Fruit fly (Drosophila melanogaster) whole organism, prepupa: Measurements from ENCODE around the gene CG13972.

Experiments used
- Blimp-1 ChIP-seq: fragments of 200-800 bp; sonication (Bioruptor generic); optimal IDR thresholded peaks from 3 replicates; lab custom pipeline; 2017; ENCODE audit warnings: missing biosample characterization, missing genetic modification characterization, mild to moderate bottlenecking, moderate library complexity, missing genetic modification reagents
- CG10631 ChIP-seq: fragments of 200-800 bp; sonication (Bioruptor generic); optimal IDR thresholded peaks from 2 replicates; lab custom pipeline; 2016; ENCODE audit warnings: missing biosample characterization, missing genetic modification characterization
- CG10669 ChIP-seq: fragments of 200-800 bp; sonication (Bioruptor generic); optimal IDR thresholded peaks from 3 replicates; lab custom pipeline; 2018; ENCODE audit warnings: missing biosample characterization, mild to moderate bottlenecking, missing genetic modification characterization, moderate library complexity
- CG11294 ChIP-seq: fragments of 200-800 bp; sonication (Bioruptor generic); IDR thresholded peaks from 2 replicates; pipeline ENCODE4 v1.3.6; 2022; ENCODE audit warnings: missing biosample characterization, missing genetic modification characterization
- CG11902 ChIP-seq: fragments of 200-800 bp; sonication (Bioruptor generic); optimal IDR thresholded peaks from 3 replicates; lab custom pipeline; 2016; ENCODE audit warnings: missing biosample characterization, missing genetic modification characterization
- CG15336 ChIP-seq: fragments of 200-800 bp; sonication (Bioruptor generic); IDR thresholded peaks from 2 replicates; pipeline ENCODE4 v1.3.6; 2022; ENCODE audit warnings: missing biosample characterization, missing genetic modification characterization
- CG1621 ChIP-seq: fragments of 200-800 bp; sonication (Bioruptor generic); optimal IDR thresholded peaks from 3 replicates; lab custom pipeline; 2018; ENCODE audit warnings: missing biosample characterization, mild to moderate bottlenecking, missing genetic modification characterization
- CG3032 ChIP-seq: fragments of 200-800 bp; optimal IDR thresholded peaks from 2 replicates; lab custom pipeline; 2019; ENCODE audit warnings: missing biosample characterization, mild to moderate bottlenecking, missing genetic modification characterization, moderate library complexity
- CG31627 ChIP-seq: fragments of 200-800 bp; sonication (Bioruptor generic); optimal IDR thresholded peaks from 3 replicates; lab custom pipeline; 2016; ENCODE audit warnings: missing biosample characterization, missing genetic modification characterization
- CG32006 ChIP-seq: fragments of 200-800 bp; sonication (Bioruptor generic); optimal IDR thresholded peaks from 3 replicates; lab custom pipeline; 2017; ENCODE audit warnings: missing biosample characterization, mild to moderate bottlenecking, missing genetic modification characterization
- CG34406 ChIP-seq: fragments of 200-800 bp; sonication (Bioruptor generic); optimal IDR thresholded peaks from 3 replicates; lab custom pipeline; 2016; ENCODE audit warnings: missing biosample characterization, missing genetic modification characterization
- CG3919 ChIP-seq: fragments of 200-800 bp; sonication (Bioruptor generic); optimal IDR thresholded peaks from 3 replicates; lab custom pipeline; 2016; ENCODE audit warnings: missing biosample characterization, missing genetic modification characterization
- CG4318 ChIP-seq: fragments of 200-800 bp; sonication (Bioruptor generic); optimal IDR thresholded peaks from 3 replicates; lab custom pipeline; 2017; ENCODE audit warnings: missing biosample characterization, mild to moderate bottlenecking, missing genetic modification characterization
- CG6163 ChIP-seq: fragments of 200-800 bp; sonication (Bioruptor generic); IDR thresholded peaks from 3 replicates; pipeline ENCODE4 v1.3.6; 2022; ENCODE audit warnings: missing biosample characterization, missing genetic modification characterization
- CG6276 ChIP-seq: fragments of 200-800 bp; sonication (Bioruptor generic); optimal IDR thresholded peaks from 2 replicates; lab custom pipeline; 2017; ENCODE audit warnings: missing biosample characterization, mild to moderate bottlenecking, missing genetic modification characterization
- CG6808 ChIP-seq: fragments of 200-800 bp; sonication (Bioruptor generic); optimal IDR thresholded peaks from 3 replicates; lab custom pipeline; 2017; ENCODE audit warnings: missing biosample characterization, missing genetic modification characterization, mild to moderate bottlenecking, moderate library complexity, missing genetic modification reagents
- CG6854 ChIP-seq: fragments of 200-800 bp; sonication (Bioruptor generic); optimal IDR thresholded peaks from 2 replicates; lab custom pipeline; 2017; ENCODE audit warnings: missing biosample characterization, mild to moderate bottlenecking, missing genetic modification characterization
- CG7368 ChIP-seq: fragments of 200-800 bp; sonication (Bioruptor generic); optimal IDR thresholded peaks from 3 replicates; lab custom pipeline; 2016; ENCODE audit warnings: missing biosample characterization, missing genetic modification characterization
- CG8632 ChIP-seq: fragments of 200-800 bp; sonication (Bioruptor generic); optimal IDR thresholded peaks from 3 replicates; lab custom pipeline; 2016; ENCODE audit warnings: missing biosample characterization, missing genetic modification characterization
- CG9139 ChIP-seq: fragments of 200-800 bp; sonication (Bioruptor generic); optimal IDR thresholded peaks from 3 replicates; lab custom pipeline; 2017; ENCODE audit warnings: missing biosample characterization, mild to moderate bottlenecking, missing genetic modification characterization
- Eip75B ChIP-seq: fragments of 200-800 bp; sonication (Bioruptor generic); optimal IDR thresholded peaks from 3 replicates; lab custom pipeline; 2016; ENCODE audit warnings: missing biosample characterization, missing genetic modification characterization
- Eip78C ChIP-seq: fragments of 200-800 bp; sonication (Bioruptor generic); peaks from one replicate; lab custom pipeline; 2016; ENCODE audit warnings: missing biosample characterization, missing genetic modification characterization
- Ets21C ChIP-seq: fragments of 200-800 bp; sonication (Bioruptor generic); optimal IDR thresholded peaks from 3 replicates; lab custom pipeline; 2016; ENCODE audit warnings: missing biosample characterization, missing genetic modification characterization
- Ets96B ChIP-seq: fragments of 200-800 bp; optimal IDR thresholded peaks from 2 replicates; lab custom pipeline; 2019; ENCODE audit warnings: missing biosample characterization, mild to moderate bottlenecking, missing genetic modification characterization, moderate library complexity
- Gug ChIP-seq: fragments of 200-800 bp; sonication (Bioruptor generic); IDR thresholded peaks from 2 replicates; pipeline ENCODE4 v1.3.6; 2022; ENCODE audit warnings: missing biosample characterization, missing genetic modification characterization
- Hr38 ChIP-seq: sonication (Bioruptor generic); optimal IDR thresholded peaks from 2 replicates; lab custom pipeline; 2016; ENCODE audit warnings: missing biosample characterization, missing genetic modification characterization
- Hr39 ChIP-seq: fragments of 200-800 bp; sonication (Bioruptor generic); optimal IDR thresholded peaks from 2 replicates; lab custom pipeline; 2016; ENCODE audit warnings: missing biosample characterization, missing genetic modification characterization
- Hr4 ChIP-seq: fragments of 200-800 bp; sonication (Bioruptor generic); optimal IDR thresholded peaks from 3 replicates; lab custom pipeline; 2016; ENCODE audit warnings: missing biosample characterization, missing genetic modification characterization
- Lpt ChIP-seq: fragments of 200-800 bp; sonication (Bioruptor generic); optimal IDR thresholded peaks from 3 replicates; lab custom pipeline; 2016; ENCODE audit warnings: missing biosample characterization, missing genetic modification characterization
- Met ChIP-seq: fragments of 200-800 bp; sonication (Bioruptor generic); optimal IDR thresholded peaks from 3 replicates; lab custom pipeline; 2016; ENCODE audit warnings: missing biosample characterization, missing genetic modification characterization
- Sox14 ChIP-seq: fragments of 200-800 bp; sonication (Bioruptor generic); optimal IDR thresholded peaks from 3 replicates; lab custom pipeline; 2016; ENCODE audit warnings: missing biosample characterization, missing genetic modification characterization
- acj6 ChIP-seq: fragments of 200-800 bp; sonication (Bioruptor generic); optimal IDR thresholded peaks from 3 replicates; lab custom pipeline; 2016; ENCODE audit warnings: missing biosample characterization, missing genetic modification characterization
- cyc ChIP-seq: fragments of 200-800 bp; sonication (Bioruptor generic); optimal IDR thresholded peaks from 3 replicates; lab custom pipeline; 2016; ENCODE audit warnings: missing biosample characterization, missing genetic modification characterization
- dac ChIP-seq: fragments of 200-800 bp; sonication (Bioruptor generic); optimal IDR thresholded peaks from 2 replicates; lab custom pipeline; 2017; ENCODE audit warnings: missing biosample characterization, mild to moderate bottlenecking, missing genetic modification characterization
- dsx ChIP-seq: fragments of 200-800 bp; optimal IDR thresholded peaks from 3 replicates; lab custom pipeline; 2019; ENCODE audit warnings: missing biosample characterization, mild to moderate bottlenecking, missing genetic modification characterization, moderate library complexity; ENCODE audit not compliant: poor library complexity, severe bottlenecking
- eg ChIP-seq: fragments of 200-800 bp; sonication (Bioruptor generic); IDR thresholded peaks from 3 replicates; pipeline ENCODE4 v1.3.6; 2022; ENCODE audit warnings: missing biosample characterization, missing genetic modification characterization
- esn ChIP-seq: fragments of 200-800 bp; sonication (Bioruptor generic); optimal IDR thresholded peaks from 2 replicates; lab custom pipeline; 2016; ENCODE audit warnings: missing biosample characterization, mild to moderate bottlenecking, missing genetic modification characterization, moderate library complexity
- fd59A ChIP-seq: fragments of 200-800 bp; sonication (Bioruptor generic); optimal IDR thresholded peaks from 2 replicates; lab custom pipeline; 2017; ENCODE audit warnings: missing biosample characterization, mild to moderate bottlenecking, missing genetic modification characterization, missing genetic modification reagents
- fd85E ChIP-seq: fragments of 200-800 bp; sonication (Bioruptor generic); optimal IDR thresholded peaks from 3 replicates; lab custom pipeline; 2016; ENCODE audit warnings: missing biosample characterization, missing genetic modification characterization
- fkh ChIP-seq: fragments of 200-800 bp; sonication (Bioruptor generic); optimal IDR thresholded peaks from 3 replicates; lab custom pipeline; 2017; ENCODE audit warnings: missing biosample characterization, mild to moderate bottlenecking, missing genetic modification characterization, moderate library complexity
- net ChIP-seq: fragments of 200-800 bp; sonication (Bioruptor generic); optimal IDR thresholded peaks from 3 replicates; lab custom pipeline; 2016; ENCODE audit warnings: missing biosample characterization, missing genetic modification characterization
- svp ChIP-seq: fragments of 200-800 bp; sonication (Bioruptor generic); peaks from one replicate; lab custom pipeline; 2016; ENCODE audit warnings: missing biosample characterization, missing genetic modification characterization
- vri ChIP-seq: fragments of 200-800 bp; sonication (Bioruptor generic); optimal IDR thresholded peaks from 3 replicates; lab custom pipeline; 2016; ENCODE audit warnings: missing biosample characterization, mild to moderate bottlenecking, missing genetic modification characterization

Gene CG13972

DNA sequence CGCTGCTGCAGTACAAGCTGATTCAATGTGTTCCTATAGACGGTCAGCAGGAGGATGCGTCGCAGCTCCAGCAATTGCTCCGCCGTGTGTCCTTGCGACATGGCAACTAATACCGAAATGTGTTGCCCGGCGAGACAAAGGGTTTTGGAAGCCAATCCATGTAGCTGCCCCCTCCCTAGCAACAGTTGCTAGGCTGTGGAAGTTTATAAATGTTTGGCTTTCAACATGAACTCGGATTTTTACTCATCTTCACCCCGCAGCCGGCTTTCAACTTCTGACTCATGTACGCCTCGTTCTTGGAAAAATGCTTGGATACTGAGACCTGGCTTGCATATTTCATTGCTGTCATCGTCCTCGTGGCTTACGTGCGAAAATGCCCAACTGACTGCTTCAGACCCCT lies at the start of gene CG13972:
Gene CG13972, minus strand, starts transcription at position 101 of the 400 bp plus-strand sequence.
- TF ChIP-seq CG10631 (GFP tag; lab: Kevin White, UChicago) (no peak), CG11294 (GFP tag; lab: Robert Waterston, UW) (no peak)

DNA sequence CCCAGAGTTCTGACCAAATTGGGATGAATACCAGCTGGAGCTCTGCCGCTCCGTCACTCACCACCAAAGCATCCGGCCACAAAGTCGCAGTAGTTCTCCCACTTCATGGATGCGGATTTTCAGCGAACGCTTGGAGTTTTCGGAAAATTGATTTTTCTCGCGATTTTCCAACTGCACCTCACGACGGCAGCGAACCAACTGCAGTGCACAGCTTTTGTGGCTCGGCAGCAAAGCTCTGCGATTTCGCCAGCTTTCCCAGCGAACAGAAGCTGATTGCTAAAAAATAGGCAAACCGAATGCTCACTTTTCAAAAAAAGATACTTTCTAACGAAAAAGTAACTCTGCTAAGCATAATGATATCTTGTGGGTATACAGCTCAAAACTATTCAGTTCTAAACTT lies 44.1 kb upstream of the CG13972 start, which contains the start of gene CG5646:
Gene CG5646, minus strand, starts transcription at position 206 of the 400 bp plus-strand sequence.
- no peak for TF ChIP-seq CG6854
- 0 out of 2 replicates have a peak, but pooled peaks have one; percentile 12 for TF ChIP-seq CG11294 (GFP tag; lab: Robert Waterston, UW)
- TF ChIP-seq acj6 (GFP tag; lab: Kevin White, UChicago), result no peak
- peak; percentile 28 for TF ChIP-seq Eip78C
- no peak for TF ChIP-seq Blimp-1 (GFP tag; lab: Kevin White, UChicago)
- TF ChIP-seq CG6163 (GFP tag; lab: Robert Waterston, UW), result peak; percentile 41; the same call in 1 of the 3 replicates
- TF ChIP-seq eg (GFP tag; lab: Robert Waterston, UW), result peak; percentile 38; the same call in 2 of the 3 replicates
- TF ChIP-seq, all 60 proteins: peak for 4

DNA sequence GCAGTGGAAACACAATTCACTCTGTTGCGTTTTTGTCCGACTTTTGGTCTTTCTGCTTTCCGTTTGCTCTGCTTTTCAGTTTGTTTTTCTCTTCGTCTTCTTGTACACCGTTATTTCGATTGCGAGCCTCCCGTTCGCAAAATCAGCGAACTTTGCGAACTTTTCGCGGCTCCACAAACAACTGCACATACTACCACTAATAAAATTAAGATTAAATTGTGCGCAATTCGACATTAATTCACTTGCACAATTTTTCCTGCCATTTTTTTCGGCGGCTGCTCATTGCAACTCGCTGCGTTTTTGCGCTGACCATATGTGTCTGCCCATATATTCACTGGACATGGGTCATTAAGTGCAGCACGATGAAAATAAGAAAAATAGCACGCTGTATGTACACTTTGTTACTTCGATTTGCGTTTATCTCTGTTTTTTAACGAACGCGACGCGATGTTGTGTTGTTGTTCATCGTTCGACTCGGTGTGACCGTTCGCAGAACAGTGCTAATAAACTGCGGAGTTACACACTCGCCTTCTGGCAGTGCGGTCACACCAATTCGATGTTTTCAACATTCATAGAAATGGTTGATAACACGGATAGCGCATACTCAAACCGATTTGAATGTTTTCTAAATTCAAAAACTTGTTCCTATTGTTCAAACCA lies 41.7 kb upstream of the CG13972 start, which contains the start of gene Klp98A:
Gene Klp98A, minus strand, starts transcription at position 486 of the 660 bp plus-strand sequence.
- TF ChIP-seq Eip78C (peak; percentile 54), Hr38 (GFP tag; lab: Kevin White, UChicago) (no peak), esn (GFP tag; lab: Kevin White, UChicago) (peak; percentile 38), CG15336 (peak; percentile 42; the same call in 1 of the 2 replicates), vri (GFP tag; lab: Kevin White, UChicago) (peak; percentile 28), CG6854 (peak; percentile 50), dac (no peak), Sox14 (GFP tag; lab: Kevin White, UChicago) (peak; percentile 46), Met (no peak), CG7368 (GFP tag; lab: Kevin White, UChicago) (no peak), dsx (peak; percentile 54)

DNA sequence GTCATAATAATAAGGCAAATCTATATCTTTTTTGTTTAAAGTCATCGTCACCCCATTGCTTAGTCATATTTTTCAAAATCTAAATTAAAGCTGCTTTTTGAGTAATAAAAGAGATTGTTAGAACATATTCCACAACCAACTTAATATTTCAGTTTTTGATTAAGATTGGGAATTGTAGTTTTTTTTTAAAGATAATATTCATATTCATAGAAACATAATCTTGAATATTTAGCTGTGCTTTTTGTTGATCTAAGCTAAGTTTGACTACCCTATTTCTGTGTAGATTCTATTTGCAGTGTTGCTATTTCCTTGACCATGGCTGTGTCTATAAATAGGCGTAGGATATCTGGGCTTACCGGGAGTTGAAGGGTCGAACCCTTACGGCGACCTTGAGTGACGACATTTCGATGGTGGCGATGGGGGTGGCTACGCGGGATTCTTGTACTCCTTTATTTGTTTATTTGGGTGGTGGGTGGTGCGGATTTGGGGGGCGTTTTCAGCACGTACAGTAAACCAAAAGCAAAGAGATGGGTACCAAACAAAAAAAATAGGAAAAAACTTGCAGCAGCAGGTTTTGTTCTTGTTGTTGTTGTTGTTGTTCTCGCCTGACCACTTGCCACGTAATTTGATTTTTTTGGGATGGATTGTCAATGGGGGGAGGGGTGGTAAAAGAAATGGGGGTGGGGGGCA lies 41.1 kb upstream of the CG13972 start:
- peak; percentile 11 for TF ChIP-seq CG10669 (GFP tag; lab: Kevin White, UChicago)
- no peak for TF ChIP-seq Eip75B (GFP tag; lab: Kevin White, UChicago)
- no peak for TF ChIP-seq CG8632 (GFP tag; lab: Kevin White, UChicago)
- no peak for TF ChIP-seq CG9139 (GFP tag; lab: Kevin White, UChicago)
- TF ChIP-seq Hr39 (GFP tag; lab: Kevin White, UChicago), result no peak
- TF ChIP-seq CG6854, result no peak
- TF ChIP-seq Hr4 (GFP tag; lab: Kevin White, UChicago), result no peak
- TF ChIP-seq CG3919 (GFP tag; lab: Kevin White, UChicago), result no peak
- TF ChIP-seq Lpt (GFP tag; lab: Kevin White, UChicago), result no peak
- no peak for TF ChIP-seq CG32006 (GFP tag; lab: Kevin White, UChicago)
- no peak for TF ChIP-seq CG1621 (tag; lab: Kevin White, UChicago)
- no peak for TF ChIP-seq CG3032 (tag; lab: Kevin White, UChicago)
- no peak for TF ChIP-seq CG4318 (GFP tag; lab: Kevin White, UChicago)
- TF ChIP-seq CG34406 (GFP tag; lab: Kevin White, UChicago), result no peak
- TF ChIP-seq CG31627 (GFP tag; lab: Kevin White, UChicago), result no peak
- TF ChIP-seq Ets96B, result peak; percentile 5
- no peak for TF ChIP-seq Met
- TF ChIP-seq CG6808 (GFP tag; lab: Kevin White, UChicago), result no peak
- TF ChIP-seq CG10631 (GFP tag; lab: Kevin White, UChicago), result no peak
- TF ChIP-seq vri (GFP tag; lab: Kevin White, UChicago), result no peak
- TF ChIP-seq dsx, result no peak
- TF ChIP-seq fd59A (GFP tag; lab: Kevin White, UChicago), result no peak
- no peak for TF ChIP-seq dac
- no peak for TF ChIP-seq cyc (GFP tag; lab: Kevin White, UChicago)
- TF ChIP-seq CG6276 (GFP tag; lab: Kevin White, UChicago), result no peak
- TF ChIP-seq net, result no peak
- TF ChIP-seq fd85E (GFP tag; lab: Kevin White, UChicago), result no peak
- TF ChIP-seq CG11902 (GFP tag; lab: Kevin White, UChicago), result no peak
- no peak for TF ChIP-seq Gug
- no peak for TF ChIP-seq Ets21C (GFP tag; lab: Kevin White, UChicago)
- peak; percentile 59 for TF ChIP-seq svp (GFP tag; lab: Kevin White, UChicago)
- TF ChIP-seq fkh (GFP tag; lab: Kevin White, UChicago), result no peak
- 0 out of 3 replicates have a peak, but pooled peaks have one; percentile 29 for TF ChIP-seq CG6163 (GFP tag; lab: Robert Waterston, UW)
